Fruit fly (Drosophila melanogaster) whole organism, prepupa: ENCODE measurements around the gene Dyro.

Experiments used
- CG10631 ChIP-seq: fragments of 200-800 bp; sonication (Bioruptor generic); optimal IDR thresholded peaks from 2 replicates; lab custom pipeline; 2016; ENCODE audit warnings: missing biosample characterization, missing genetic modification characterization
- CG16779 ChIP-seq: fragments of 200-800 bp; sonication (Bioruptor generic); optimal IDR thresholded peaks from 3 replicates; lab custom pipeline; 2017; ENCODE audit warnings: missing biosample characterization, mild to moderate bottlenecking, missing genetic modification characterization
- CG8632 ChIP-seq: fragments of 200-800 bp; sonication (Bioruptor generic); optimal IDR thresholded peaks from 3 replicates; lab custom pipeline; 2016; ENCODE audit warnings: missing biosample characterization, missing genetic modification characterization
- Gug ChIP-seq: fragments of 200-800 bp; sonication (Bioruptor generic); IDR thresholded peaks from 2 replicates; pipeline ENCODE4 v1.3.6; 2022; ENCODE audit warnings: missing biosample characterization, missing genetic modification characterization
- Lpt ChIP-seq: fragments of 200-800 bp; sonication (Bioruptor generic); optimal IDR thresholded peaks from 3 replicates; lab custom pipeline; 2016; ENCODE audit warnings: missing biosample characterization, missing genetic modification characterization
- Sox15 ChIP-seq: fragments of 200-800 bp; sonication (Bioruptor generic); optimal IDR thresholded peaks from 3 replicates; lab custom pipeline; 2016; ENCODE audit warnings: missing biosample characterization, missing genetic modification characterization
- achi ChIP-seq: fragments of 200-800 bp; sonication (Bioruptor generic); optimal IDR thresholded peaks from 3 replicates; lab custom pipeline; 2016; ENCODE audit warnings: missing biosample characterization, missing genetic modification characterization
- acj6 ChIP-seq: fragments of 200-800 bp; sonication (Bioruptor generic); optimal IDR thresholded peaks from 3 replicates; lab custom pipeline; 2016; ENCODE audit warnings: missing biosample characterization, missing genetic modification characterization
- dac ChIP-seq: fragments of 200-800 bp; sonication (Bioruptor generic); optimal IDR thresholded peaks from 2 replicates; lab custom pipeline; 2017; ENCODE audit warnings: missing biosample characterization, mild to moderate bottlenecking, missing genetic modification characterization
- esn ChIP-seq: fragments of 200-800 bp; sonication (Bioruptor generic); optimal IDR thresholded peaks from 2 replicates; lab custom pipeline; 2016; ENCODE audit warnings: missing biosample characterization, mild to moderate bottlenecking, missing genetic modification characterization, moderate library complexity

DNA sequence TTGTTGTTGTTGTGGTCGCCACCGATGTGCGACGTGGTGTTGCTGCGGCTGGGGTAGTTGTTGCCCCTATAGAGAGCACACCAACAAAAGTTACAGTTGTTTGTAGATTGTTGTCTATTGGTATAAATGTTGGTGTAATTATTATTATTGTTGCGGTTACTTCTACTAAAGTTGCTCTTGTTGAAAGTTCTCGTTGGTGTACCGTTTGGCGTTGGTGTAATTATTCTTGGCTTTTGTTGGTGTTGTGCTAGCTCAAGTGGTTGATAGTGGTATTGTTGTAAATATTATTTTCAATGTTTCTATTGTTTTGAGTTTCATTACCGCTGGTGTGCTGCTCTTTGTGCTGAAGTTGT is 579 bp downstream of the Dyro start:
- no peak for TF ChIP-seq esn
- TF ChIP-seq Lpt (GFP tag; lab: Kevin White, UChicago) = no peak
- no peak for TF ChIP-seq achi (GFP tag; lab: Kevin White, UChicago)
- no peak for TF ChIP-seq CG8632
- no peak for TF ChIP-seq acj6 (GFP tag; lab: Kevin White, UChicago)
- peak; percentile 3 for TF ChIP-seq CG16779 (tag; lab: Kevin White, UChicago)
- TF ChIP-seq Sox15 (GFP tag; lab: Kevin White, UChicago) = no peak
- TF ChIP-seq Gug (GFP tag; lab: Robert Waterston, UW) = no peak
- no peak for TF ChIP-seq dac
- TF ChIP-seq CG10631 = no peak
